Fruit fly (Drosophila melanogaster): ENCODE results near the gene PIG-H.

PIG-H gene

DNA sequence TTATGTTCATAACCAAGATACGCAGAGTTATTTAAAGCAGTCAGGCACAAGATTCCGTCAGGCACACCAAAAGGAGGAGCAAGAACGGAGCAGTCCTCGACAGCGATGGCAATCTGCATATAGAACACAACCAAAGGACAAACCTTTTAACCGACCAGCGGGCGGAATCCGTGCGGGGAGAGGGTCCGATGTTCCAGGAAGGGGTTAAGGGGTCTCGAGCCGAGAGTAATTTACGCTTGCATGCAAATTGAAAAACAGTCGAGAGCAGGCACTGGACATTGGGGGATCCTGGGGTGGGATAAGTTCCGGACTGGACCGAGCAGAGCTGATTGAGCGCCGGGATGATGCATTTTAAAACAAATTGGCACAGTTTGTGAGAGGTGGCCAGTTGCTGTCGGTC lies 29.0 kb upstream of the PIG-H start:
- TF ChIP-seq CG8478 (optimal IDR thresholded peaks at IDR 0.05), result no peak
- TF ChIP-seq CTCF (optimal IDR thresholded peaks at IDR 0.05), result no peak

DNA sequence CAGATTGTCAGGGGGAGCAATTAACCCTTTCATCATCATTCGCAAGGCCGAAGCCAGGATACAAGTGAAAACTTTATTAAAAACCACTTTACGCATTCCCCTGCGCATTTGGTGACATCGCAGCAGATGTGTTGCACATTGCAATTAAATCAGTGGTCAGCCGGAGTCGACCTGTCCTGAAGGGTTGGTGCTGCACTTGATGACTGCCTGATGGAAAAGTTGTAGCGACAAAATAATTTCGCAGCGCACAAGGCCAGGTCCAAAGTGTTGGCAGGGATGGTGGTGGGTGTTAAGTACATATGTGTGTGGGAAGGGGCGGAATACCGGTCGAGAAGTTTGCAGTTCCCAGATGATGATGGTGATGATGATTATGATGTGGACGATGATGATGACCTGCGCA lies 27.5 kb upstream of the PIG-H start:
- TF ChIP-seq CTCF (optimal IDR thresholded peaks at IDR 0.05), result no peak

DNA sequence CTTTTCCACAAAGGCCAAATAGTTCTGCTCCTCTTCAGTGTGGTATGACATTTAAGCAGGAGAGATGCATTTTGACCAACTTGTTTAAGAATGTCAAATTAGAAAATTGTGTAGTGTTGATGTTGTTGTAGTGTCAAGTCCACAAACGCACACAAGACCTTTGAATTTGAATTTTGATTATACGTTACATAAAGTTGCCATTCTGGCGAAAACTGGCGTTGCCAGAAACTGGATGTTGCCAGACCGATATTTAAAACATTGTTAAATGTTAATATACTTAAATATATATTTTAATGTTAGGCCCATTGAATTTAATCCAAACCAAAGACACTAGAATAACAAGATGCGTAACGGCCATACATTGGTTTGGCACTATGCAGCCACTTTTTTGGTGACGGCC lies 26.6 kb upstream of the PIG-H start:
- TF ChIP-seq CTCF (optimal IDR thresholded peaks at IDR 0.05), result no peak
- no peak for TF ChIP-seq CG8478 (optimal IDR thresholded peaks at IDR 0.05)

dm6 chr3R:7977011-7977925 lies 22.4 kb upstream of the PIG-H start:
- TF ChIP-seq CG8478 (optimal IDR thresholded peaks at IDR 0.05), result no peak
- peak in 1 of 2 experiments; percentile 50 for TF ChIP-seq CTCF (optimal IDR thresholded peaks at IDR 0.05)

DNA sequence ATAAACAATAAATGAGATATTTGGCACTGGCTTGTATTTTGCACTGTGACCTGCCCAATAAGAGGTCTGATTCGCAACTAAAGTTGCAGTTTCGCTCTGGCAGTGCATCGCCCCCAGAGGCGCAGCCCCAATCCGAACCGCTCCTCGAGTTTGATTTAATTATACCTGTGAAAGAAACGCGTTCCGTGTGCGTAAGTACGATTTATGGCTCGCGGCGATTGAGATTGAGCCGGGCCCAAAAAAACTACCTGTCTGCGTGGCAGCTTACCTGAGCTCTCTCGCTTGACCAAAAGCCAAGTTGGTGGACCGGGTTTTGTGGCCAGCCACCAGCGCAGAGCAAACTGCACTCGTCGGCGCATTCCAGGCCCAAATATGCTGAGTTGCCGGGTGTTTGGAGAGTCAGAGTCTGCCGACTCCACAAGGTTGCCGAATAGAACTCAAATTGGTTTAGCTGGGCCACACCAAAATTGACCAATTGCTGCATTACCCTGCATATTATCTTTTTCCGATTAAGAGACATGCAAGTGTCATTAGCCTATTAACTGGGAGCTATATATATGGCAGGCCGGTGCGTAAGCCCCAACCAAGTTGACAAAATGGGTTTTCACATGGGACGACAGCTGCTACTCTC lies 21.1 kb upstream of the PIG-H start, which contains the start of the genes CD98hc and Os-C:
CD98hc (minus strand) TSS at position 50 of the 631 bp plus-strand sequence.
Os-C (plus strand) TSS at position 581 of the 631 bp plus-strand sequence.
- TF ChIP-seq CG8478 (optimal IDR thresholded peaks at IDR 0.05) (no peak), CTCF (optimal IDR thresholded peaks at IDR 0.05) (no peak)

- TF ChIP-seq CG8478 (optimal IDR thresholded peaks at IDR 0.05), result no peak
- TF ChIP-seq CTCF (optimal IDR thresholded peaks at IDR 0.05), result no peak
These were observed 19.4 kb upstream of the PIG-H start, which contains the start of gene Sfp84E for dm6 chr3R:7980222-7980621. Gene Sfp84E (minus strand): TSS chr3R:7980322.

dm6 chr3R:7981396-7981795 lies 18.2 kb upstream of the PIG-H start:
- TF ChIP-seq CTCF (optimal IDR thresholded peaks at IDR 0.05), result peak; percentile 80 to 92
- no peak for TF ChIP-seq CG8478 (optimal IDR thresholded peaks at IDR 0.05)

dm6 chr3R:7990257-7990656 lies 9.4 kb upstream of the PIG-H start:
- TF ChIP-seq CTCF (optimal IDR thresholded peaks at IDR 0.05), result no peak
- no peak for TF ChIP-seq CG8478 (optimal IDR thresholded peaks at IDR 0.05)

dm6 chr3R:7990799-7991423 lies 8.7 kb upstream of the PIG-H start:
- TF ChIP-seq CTCF (optimal IDR thresholded peaks at IDR 0.05) (no peak), CG8478 (optimal IDR thresholded peaks at IDR 0.05) (no peak)

DNA sequence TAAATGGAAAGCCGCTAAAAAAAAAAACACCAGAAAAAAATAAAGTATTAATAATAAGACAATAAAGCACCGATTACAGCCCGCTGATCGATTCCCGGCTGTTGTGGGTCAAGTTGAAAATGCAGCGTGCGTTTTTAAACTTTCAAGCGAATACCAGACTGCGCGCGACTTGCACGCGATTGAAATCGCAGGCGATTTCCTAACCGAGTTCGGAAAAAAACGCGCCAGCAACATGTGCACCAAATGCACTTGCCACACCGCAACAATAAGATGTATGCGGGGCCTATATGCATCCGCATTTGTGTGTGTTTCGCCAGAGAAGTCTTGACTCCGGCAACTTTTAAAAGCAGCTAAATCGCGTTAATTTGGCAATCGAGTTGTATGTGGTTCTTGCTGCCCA lies 8.2 kb upstream of the PIG-H start:
- TF ChIP-seq CG8478 (optimal IDR thresholded peaks at IDR 0.05) (no peak), CTCF (optimal IDR thresholded peaks at IDR 0.05) (no peak)

- TF ChIP-seq CG8478 (optimal IDR thresholded peaks at IDR 0.05) (no peak), CTCF (optimal IDR thresholded peaks at IDR 0.05) (no peak)
These were observed 7.5 kb upstream of the PIG-H start for dm6 chr3R:7992100-7992499.

DNA sequence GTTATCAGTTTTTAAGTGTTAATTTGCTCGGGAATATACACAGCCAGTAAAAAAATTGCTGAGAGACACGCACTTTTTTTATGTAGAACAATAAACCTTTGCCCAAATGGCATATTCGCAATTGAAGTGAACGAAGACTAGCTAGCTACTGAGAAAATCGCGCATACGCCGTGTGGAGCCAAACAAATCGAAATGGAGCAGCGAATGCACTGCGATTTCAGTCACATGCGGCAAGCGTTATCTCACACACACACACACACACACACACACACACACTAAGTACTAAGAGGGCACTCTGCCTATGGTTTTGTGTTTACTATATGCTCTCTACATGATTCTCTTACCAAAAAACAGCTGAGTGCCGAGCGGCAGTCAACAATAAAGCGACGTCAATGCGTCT lies 6.1 kb upstream of the PIG-H start:
- no peak for TF ChIP-seq CTCF (optimal IDR thresholded peaks at IDR 0.05)
- TF ChIP-seq CG8478 (optimal IDR thresholded peaks at IDR 0.05), result no peak

DNA sequence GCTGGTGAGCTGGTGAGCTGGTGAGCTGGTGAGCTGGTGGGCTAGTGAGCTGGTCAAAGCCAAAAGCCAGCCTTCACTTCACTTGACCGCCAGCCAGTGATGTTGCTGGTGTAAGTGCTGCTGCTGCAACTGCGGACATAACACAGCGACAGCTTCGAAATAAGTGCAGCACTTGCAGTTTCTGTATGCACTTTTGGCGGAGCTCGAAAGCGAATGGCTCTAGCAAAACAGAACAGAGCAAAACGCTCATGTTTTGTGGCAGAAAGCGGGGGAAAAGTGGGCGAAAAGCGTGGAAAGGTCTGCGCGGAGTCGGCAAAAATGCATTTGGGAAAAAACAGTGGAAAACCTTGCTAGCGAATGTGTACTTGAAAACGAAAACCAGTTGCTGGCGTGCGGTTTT lies 5.0 kb upstream of the PIG-H start:
- no peak for TF ChIP-seq CTCF (optimal IDR thresholded peaks at IDR 0.05)
- TF ChIP-seq CG8478 (optimal IDR thresholded peaks at IDR 0.05), result no peak

dm6 chr3R:7995722-7996121 lies 3.9 kb upstream of the PIG-H start, which contains the start of gene Elovl7:
Gene Elovl7 (minus strand): TSS chr3R:7995852.
- no peak for TF ChIP-seq CG8478 (optimal IDR thresholded peaks at IDR 0.05)
- no peak for TF ChIP-seq CTCF (optimal IDR thresholded peaks at IDR 0.05)

dm6 chr3R:7998778-7999177 lies 854 bp upstream of the PIG-H start:
- TF ChIP-seq CG8478 (optimal IDR thresholded peaks at IDR 0.05) (no peak), CTCF (optimal IDR thresholded peaks at IDR 0.05) (no peak)

All from S2 (cell line).